Fruit fly (Drosophila melanogaster): ENCODE results near the gene Srp72.
A peak's percentile ranks its signal among the peaks of the same experiment; 100 is the strongest.

The Srp72 gene

DNA sequence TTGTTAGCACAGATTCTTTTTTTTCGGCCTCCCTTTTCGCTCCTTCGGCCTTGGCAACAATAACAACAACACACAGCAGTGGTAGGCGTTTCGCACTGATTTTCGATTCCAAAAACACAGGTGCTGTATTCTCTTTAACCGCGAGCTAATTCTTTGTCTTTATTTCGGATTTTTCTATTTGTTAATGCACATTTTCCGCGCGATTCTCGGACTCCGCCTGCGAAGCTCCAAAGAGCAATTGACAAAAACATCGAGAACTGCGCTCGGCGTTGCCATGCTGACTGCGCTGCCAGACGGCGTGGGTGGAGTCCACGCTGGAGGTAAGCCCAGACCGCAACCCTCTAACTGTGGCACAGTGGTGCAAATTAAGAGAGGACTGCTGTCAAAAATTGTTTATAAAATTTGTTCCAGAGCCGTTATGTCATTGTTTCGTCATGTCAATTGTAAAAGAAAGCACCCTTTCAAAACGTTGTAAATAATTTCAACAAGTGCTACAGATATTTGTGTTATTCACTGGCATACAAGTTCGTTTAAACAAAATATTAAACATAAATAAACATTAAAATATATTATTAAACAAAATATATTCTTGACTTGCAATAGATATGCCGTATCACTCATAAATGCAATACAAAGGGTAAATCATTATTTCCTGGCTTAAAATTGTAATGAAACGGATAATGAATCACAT, 31.0 kb upstream of the Srp72 start, which contains the start of the genes DPCoAC and CG5180 (continued):
- TF ChIP-seq CG12659 (GFP tag; optimal IDR thresholded peaks at IDR 0.05), result peak; percentile 78
- peak; percentile 52 for TF ChIP-seq dmrt99B (tag; optimal IDR thresholded peaks at IDR 0.05)
- peak; percentile 14 for TF ChIP-seq Atf3 (GFP tag; optimal IDR thresholded peaks at IDR 0.05)
- TF ChIP-seq aop (GFP tag; IDR thresholded peaks at IDR 0.05), result no peak
- TF ChIP-seq cg (GFP tag; optimal IDR thresholded peaks at IDR 0.05), result peak; percentile 56
- TF ChIP-seq CG3281 (GFP tag; optimal IDR thresholded peaks at IDR 0.05), result peak; percentile 59
- TF ChIP-seq Awh (GFP tag; IDR thresholded peaks at IDR 0.05), result peak; percentile 69
- TF ChIP-seq CG17186 (GFP tag; optimal IDR thresholded peaks at IDR 0.05), result peak; percentile 71
- peak; percentile 36 for TF ChIP-seq psq (GFP tag; optimal IDR thresholded peaks at IDR 0.05)
- TF ChIP-seq pita (GFP tag; optimal IDR thresholded peaks at IDR 0.05), result peak; percentile 90
- TF ChIP-seq ranshi (GFP tag; IDR thresholded peaks at IDR 0.05), result peak; percentile 70; the same call in 1 of the 2 replicates
- peak; percentile 71 for TF ChIP-seq Ada2b (GFP tag; IDR thresholded peaks at IDR 0.05)
- TF ChIP-seq CG2199 (GFP tag; IDR thresholded peaks at IDR 0.05), result peak; percentile 86
- TF ChIP-seq CG8290 (GFP tag; optimal IDR thresholded peaks at IDR 0.05), result peak; percentile 54
- peak in 1 of 2 experiments; percentile 95 for TF ChIP-seq CG8290 (tag; optimal IDR thresholded peaks at IDR 0.05)
- 0 out of 3 replicates have a peak, but pooled peaks have one; percentile 48 for TF ChIP-seq otp (GFP tag; IDR thresholded peaks at IDR 0.05)
- TF ChIP-seq ttk (GFP tag; IDR thresholded peaks at IDR 0.05), result peak; percentile 24; the same call in 1 of the 2 replicates
- TF ChIP-seq CG15696 (tag; optimal IDR thresholded peaks at IDR 0.05), result peak; percentile 42
- TF ChIP-seq her (GFP tag; optimal IDR thresholded peaks at IDR 0.05), result peak; percentile 51
- TF ChIP-seq CG34376 (GFP tag; optimal IDR thresholded peaks at IDR 0.05), result peak; percentile 60
- TF ChIP-seq CkIIα-i1 (GFP tag; IDR thresholded peaks at IDR 0.05), result no peak
- TF ChIP-seq HLH4C (GFP tag; IDR thresholded peaks at IDR 0.05; ENCODE audit: partially characterized antibody), result no peak
- no peak for TF ChIP-seq corto (GFP tag; optimal IDR thresholded peaks at IDR 0.05)
- peak; percentile 63 for TF ChIP-seq CG17328 (GFP tag; IDR thresholded peaks at IDR 0.05)
- peak; percentile 43 for TF ChIP-seq D19A (tag; optimal IDR thresholded peaks at IDR 0.05)
- TF ChIP-seq Deaf1 (tag; optimal IDR thresholded peaks at IDR 0.05), result peak; percentile 25
- peak; percentile 71 for TF ChIP-seq ash1 (GFP tag; optimal IDR thresholded peaks at IDR 0.05)
- TF ChIP-seq HLHmδ (GFP tag; optimal IDR thresholded peaks at IDR 0.05), result peak; percentile 8
- TF ChIP-seq CG12071 (GFP tag; optimal IDR thresholded peaks at IDR 0.05), result no peak
- 0 out of 2 replicates have a peak, but pooled peaks have one; percentile 43 for TF ChIP-seq CG11696 (GFP tag; IDR thresholded peaks at IDR 0.05)
- TF ChIP-seq CG10267 (tag; optimal IDR thresholded peaks at IDR 0.05), result peak; percentile 60
- TF ChIP-seq Side (GFP tag; optimal IDR thresholded peaks at IDR 0.05), result peak; percentile 19
- TF ChIP-seq gsb (GFP tag; IDR thresholded peaks at IDR 0.05), result 0 out of 2 replicates have a peak, but pooled peaks have one; percentile 40
- no peak for TF ChIP-seq pros (GFP tag; optimal IDR thresholded peaks at IDR 0.05)
- TF ChIP-seq Oaz (GFP tag; IDR thresholded peaks at IDR 0.05), result peak; percentile 54; the same call in 1 of the 2 replicates
- TF ChIP-seq Hsf (GFP tag; optimal IDR thresholded peaks at IDR 0.05), result peak; percentile 60
- TF ChIP-seq CG1832 (GFP tag; optimal IDR thresholded peaks at IDR 0.05), result no peak
- TF ChIP-seq CG15073 (GFP tag; optimal IDR thresholded peaks at IDR 0.05), result peak; percentile 7
- peak; percentile 35; the same call in 1 of the 2 replicates for TF ChIP-seq ham (GFP tag; IDR thresholded peaks at IDR 0.05)
- peak; percentile 56 for TF ChIP-seq slp2 (GFP tag; optimal IDR thresholded peaks at IDR 0.05)
- TF ChIP-seq CG11723 (GFP tag; optimal IDR thresholded peaks at IDR 0.05), result peak; percentile 53
- TF ChIP-seq dmrt11E (tag; optimal IDR thresholded peaks at IDR 0.05), result peak; percentile 22
- peak; percentile 83 for TF ChIP-seq CG11247 (GFP tag; IDR thresholded peaks at IDR 0.05)
- peak; percentile 62 for TF ChIP-seq CG17912 (GFP tag; optimal IDR thresholded peaks at IDR 0.05)
- TF ChIP-seq Tbp (GFP tag; optimal IDR thresholded peaks at IDR 0.05), result no peak
- TF ChIP-seq crp (GFP tag; optimal IDR thresholded peaks at IDR 0.05), result peak in 1 of 2 experiments; percentile 36
- peak; percentile 63 for TF ChIP-seq CG10654 (GFP tag; optimal IDR thresholded peaks at IDR 0.05)
- peak; percentile 45 for TF ChIP-seq Camta (GFP tag; optimal IDR thresholded peaks at IDR 0.05)
- TF ChIP-seq CG4404 (GFP tag; IDR thresholded peaks at IDR 0.05), result peak; percentile 48; the same call in 1 of the 2 replicates
